Worm (Caenorhabditis elegans) whole organism, dauer: ENCODE data around the gene Y57G11B.2.
"Not testable (repeated sequence)": the region's sequence is repeated elsewhere in the genome, so short reads cannot be mapped to it uniquely, and the experiment has no call there.

ENCODE experiments used
- unc-62 ChIP-seq: sonication (generic microtip); optimal IDR thresholded peaks from 2 replicates; lab custom pipeline; 2017; ENCODE audit warnings: missing biosample characterization, missing genetic modification reagents, missing genetic modification characterization

Gene Y57G11B.2

DNA sequence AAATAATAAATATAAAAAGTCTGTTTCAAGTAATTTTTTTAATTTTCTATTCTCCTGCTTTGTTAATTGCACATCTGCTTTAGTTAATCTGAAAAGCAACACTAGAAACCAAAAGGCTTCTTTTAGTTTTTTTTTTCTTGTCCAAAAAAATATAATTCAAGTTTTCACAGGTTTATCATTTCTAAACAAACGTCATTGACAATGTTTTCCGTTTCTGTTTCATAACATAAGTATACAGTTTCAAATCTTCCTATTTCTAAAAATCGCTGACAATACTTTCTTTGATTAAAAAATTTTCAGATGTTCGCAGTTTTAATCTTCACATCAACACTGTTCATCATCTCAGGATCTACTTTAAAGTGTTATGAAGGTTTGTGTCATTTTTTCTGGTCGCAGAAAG, at the start of gene Y57G11B.2:
TSS of gene Y57G11B.2 (plus strand) at position 301 of the 400 bp plus-strand sequence.
- no peak for TF ChIP-seq unc-62 (GFP tag; lab: Kevin White, UChicago)

DNA sequence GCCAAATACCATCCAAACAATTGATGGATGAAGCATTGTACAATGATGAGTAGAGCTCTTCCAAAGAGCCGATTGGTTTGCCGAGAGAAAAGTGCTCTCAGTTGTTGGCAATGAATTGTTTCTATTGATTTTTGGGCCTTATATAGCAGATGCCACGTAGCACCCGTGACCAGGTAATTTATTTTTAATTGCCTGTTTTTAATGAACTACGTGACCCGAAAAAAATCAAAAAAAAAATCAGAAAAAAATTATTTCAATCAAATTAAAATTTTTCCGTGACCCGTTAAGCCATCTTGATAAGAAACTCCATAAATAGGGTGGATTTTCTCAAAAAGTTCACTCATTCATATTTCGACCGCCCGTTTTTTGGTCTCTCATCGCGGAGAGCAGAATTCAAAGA, 45.7 kb upstream of the Y57G11B.2 start, which contains the start of the genes Y57G11A.2 and T27E7.1:
TSS of gene Y57G11A.2 (minus strand) at position 101 of the 400 bp plus-strand sequence.
TSS of gene T27E7.1 (plus strand) at position 337 of the 400 bp plus-strand sequence.
- no peak for TF ChIP-seq unc-62 (GFP tag; lab: Kevin White, UChicago)

DNA sequence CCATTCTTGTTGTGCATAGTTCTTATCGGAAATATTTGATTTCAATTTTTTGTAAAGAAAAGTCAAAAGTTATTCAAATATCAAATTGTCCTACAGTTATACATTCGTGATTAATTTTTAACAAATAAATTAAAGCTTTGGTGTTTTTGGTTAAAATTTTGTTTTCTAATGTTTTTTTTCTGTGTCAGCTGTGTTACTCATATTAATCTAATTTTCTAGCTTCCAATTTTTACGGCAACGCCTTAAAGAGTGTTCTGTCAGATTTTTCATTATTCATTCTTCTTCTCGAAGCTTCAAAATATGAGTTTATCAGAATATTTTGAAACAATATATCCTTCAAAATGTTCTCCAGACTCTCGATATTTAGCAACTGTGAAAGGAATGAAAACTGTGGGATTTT, 41.6 kb upstream of the Y57G11B.2 start, which contains the start of gene srh-63:
TSS of gene srh-63 (plus strand) at position 301 of the 400 bp plus-strand sequence.
- no peak for TF ChIP-seq unc-62 (GFP tag; lab: Kevin White, UChicago)

DNA sequence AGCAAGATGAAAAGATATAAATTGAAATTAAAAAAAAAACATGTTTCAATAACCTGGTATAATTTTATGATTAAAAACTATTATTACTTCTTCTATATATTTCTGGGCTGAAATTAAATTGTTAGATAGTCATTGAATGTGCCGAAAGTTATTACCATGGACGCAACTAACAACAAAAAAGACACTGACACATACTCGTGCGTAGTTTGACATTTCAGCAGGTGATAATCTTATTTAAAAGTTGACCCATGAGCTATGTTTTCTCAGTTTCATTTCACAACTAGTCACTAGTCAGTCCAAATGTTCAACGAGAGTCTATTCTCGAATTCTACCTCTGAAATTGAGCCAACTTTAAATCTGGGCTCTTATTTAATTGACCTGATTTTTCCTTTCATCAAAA, 36.4 kb upstream of the Y57G11B.2 start, which contains the start of gene T27E7.3:
TSS of gene T27E7.3 (plus strand) at position 301 of the 400 bp plus-strand sequence.
- no peak for TF ChIP-seq unc-62 (GFP tag; lab: Kevin White, UChicago)

DNA sequence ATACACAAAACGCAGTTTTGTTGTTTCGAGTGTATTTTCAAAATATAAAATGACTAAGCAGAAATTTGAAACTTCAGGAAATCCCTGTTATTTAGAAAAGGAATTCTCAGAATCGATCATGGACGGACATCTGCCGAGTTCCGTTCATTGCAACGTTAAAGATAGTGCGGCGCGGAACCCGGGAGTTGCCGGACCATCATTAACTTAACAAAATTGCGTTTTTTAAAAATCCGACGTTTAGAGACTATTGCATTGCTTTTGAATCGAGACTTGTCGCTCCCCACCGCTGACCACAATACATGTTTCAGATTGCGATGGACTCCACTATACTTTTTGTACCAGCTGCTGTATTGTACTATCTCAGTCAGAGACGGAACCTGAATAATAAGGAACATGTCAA, 35.1 kb upstream of the Y57G11B.2 start:
- no peak for TF ChIP-seq unc-62 (GFP tag; lab: Kevin White, UChicago)

DNA sequence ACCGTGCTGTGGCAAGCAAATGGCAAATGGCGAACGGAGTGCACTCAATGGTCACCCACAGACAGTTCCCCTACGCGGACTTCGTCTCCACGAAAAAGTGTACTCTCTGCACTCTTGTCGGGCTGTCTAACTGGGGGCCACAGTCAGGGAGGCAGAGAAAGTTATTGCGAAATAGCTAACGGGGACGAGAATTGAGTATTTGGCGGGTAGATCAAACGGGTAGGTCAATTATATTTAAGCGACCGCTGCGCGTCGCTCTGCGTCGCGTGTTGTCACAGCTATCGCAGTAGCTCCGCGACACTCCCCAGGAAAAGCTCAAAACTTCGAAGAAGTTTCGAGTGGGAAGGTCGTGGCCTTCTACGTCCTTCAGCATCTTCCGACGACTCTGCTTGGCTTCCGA, 32.8 kb upstream of the Y57G11B.2 start:
- TF ChIP-seq unc-62 (GFP tag; lab: Kevin White, UChicago) = no peak

DNA sequence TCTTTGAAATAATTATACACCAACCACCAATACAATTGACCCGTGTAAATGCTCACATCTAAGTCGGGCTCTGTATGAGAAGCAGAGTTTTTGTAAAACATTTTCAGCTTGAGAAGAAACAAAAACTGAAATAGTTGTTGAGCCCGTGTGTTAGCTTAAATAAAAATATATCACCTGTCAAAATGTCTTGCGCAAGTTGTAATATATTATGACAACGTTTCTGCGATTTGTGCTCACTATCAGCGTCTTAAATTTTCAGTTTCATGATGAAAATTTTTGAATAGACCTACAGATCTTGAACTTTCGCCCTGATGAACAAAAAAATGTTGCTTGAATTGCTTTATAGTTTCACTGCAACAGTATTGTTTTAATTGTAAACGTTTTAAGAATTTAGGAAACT, 30.2 kb upstream of the Y57G11B.2 start, which contains the start of gene T27E7.4:
TSS of gene T27E7.4 (minus strand) at position 101 of the 400 bp plus-strand sequence.
- no peak for TF ChIP-seq unc-62 (GFP tag; lab: Kevin White, UChicago)

DNA sequence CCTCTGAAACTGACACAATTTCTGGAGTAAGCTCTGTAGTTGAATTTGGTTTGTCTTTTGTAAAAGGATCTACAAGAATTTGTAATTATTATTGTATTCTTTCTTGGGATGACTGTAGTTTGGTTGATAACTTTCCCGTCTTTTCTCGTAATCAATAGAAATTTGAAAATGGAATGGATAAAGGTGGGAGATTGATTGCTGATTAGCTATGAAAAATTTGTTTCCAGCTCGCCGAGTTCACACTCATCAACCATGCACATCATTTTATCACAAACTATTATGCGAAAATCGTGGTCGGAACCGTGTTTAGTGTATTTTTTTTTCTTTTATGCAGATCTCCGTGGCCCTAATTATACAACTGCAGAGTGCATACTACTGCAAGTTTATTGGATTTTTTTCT, 28.3 kb upstream of the Y57G11B.2 start, which contains the start of gene T27E7.5:
TSS of gene T27E7.5 (plus strand) at position 253 of the 400 bp plus-strand sequence.
- TF ChIP-seq unc-62 (GFP tag; lab: Kevin White, UChicago) = no peak

DNA sequence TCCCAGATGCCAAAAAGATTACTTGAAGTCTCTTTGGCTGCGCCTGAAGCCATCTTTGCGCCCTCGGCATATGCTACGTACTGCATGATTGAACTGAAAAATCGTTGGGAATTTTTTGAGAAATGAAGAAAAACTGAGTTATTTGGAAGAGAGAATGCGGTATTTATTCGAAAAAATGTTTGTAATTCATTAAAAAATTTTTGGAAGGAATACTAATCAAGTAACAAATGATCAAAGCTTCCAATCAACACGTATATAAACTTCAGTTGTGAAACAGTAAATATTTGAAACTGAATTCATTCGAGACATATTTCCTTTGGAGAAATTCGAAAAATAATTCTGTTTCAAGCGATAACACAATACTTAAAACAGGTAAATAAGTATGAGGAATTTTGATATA, 22.6 kb upstream of the Y57G11B.2 start, which contains the start of gene pals-29:
TSS of gene pals-29 (minus strand) at position 101 of the 400 bp plus-strand sequence.
- TF ChIP-seq unc-62 (GFP tag; lab: Kevin White, UChicago) = no peak

DNA sequence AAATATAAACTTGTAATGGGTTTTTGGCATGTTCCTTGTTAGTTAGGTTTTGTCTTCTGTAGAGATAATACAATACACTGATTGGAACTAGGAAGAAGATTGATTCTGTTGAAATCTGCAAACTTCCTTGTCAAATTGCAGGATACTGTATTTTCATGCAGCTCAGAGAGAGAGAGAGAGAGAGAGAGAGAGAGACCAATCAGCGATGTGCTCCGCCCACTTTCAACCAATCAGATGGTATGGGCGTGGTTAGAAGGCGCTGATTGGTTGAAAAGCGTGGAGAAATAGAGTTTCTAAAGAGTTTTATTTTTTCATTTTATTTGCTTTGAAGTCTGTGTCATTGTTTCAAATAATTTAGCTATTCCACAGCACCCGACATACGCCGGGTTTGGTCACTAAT, 17.9 kb upstream of the Y57G11B.2 start:
- no peak for TF ChIP-seq unc-62 (GFP tag; lab: Kevin White, UChicago)

DNA sequence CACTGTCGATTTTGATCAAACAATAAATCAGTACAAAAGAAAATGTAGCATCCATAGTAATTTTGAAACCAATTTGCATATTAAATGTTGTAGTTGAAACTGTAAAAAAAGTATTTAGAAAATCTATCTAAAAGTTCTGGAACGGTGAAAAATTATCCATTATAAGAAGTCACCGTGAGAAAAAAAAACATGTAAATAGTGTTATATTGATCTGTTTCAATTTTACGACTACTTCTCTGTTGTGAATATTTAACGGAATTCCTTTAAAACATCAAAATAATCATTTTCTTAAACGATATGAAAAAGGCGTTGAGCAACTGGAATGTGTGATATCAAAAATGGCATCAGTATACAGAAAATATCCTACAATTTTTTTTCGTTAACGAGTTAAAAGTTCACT, 15.9 kb upstream of the Y57G11B.2 start, which contains the start of gene T27E7.9:
TSS of gene T27E7.9 (minus strand) at position 101 of the 400 bp plus-strand sequence.
- TF ChIP-seq unc-62 (GFP tag; lab: Kevin White, UChicago) = no peak

DNA sequence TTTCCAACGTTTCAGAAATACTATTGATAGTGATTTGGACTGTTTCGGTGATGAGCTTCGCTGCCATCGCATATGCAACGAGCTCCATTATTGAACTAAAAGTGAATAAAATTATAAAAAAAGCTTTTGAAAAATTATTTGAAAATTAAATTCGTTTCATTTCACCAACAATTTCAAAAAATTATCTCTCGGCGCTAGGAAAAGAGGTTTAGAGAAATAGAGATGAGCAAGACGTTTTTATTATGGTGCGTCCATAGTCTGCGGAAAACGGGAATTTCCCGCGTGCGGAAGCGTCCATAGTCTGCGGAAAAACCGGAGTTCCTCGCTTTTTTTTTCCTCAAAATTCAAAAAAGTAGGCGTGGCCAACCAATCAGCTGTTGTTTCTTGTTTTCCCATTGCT, 13.3 kb upstream of the Y57G11B.2 start, which contains the start of gene pals-30:
TSS of gene pals-30 (minus strand) at position 101 of the 400 bp plus-strand sequence.
- TF ChIP-seq unc-62 (GFP tag; lab: Kevin White, UChicago) = not testable (repeated sequence)

DNA sequence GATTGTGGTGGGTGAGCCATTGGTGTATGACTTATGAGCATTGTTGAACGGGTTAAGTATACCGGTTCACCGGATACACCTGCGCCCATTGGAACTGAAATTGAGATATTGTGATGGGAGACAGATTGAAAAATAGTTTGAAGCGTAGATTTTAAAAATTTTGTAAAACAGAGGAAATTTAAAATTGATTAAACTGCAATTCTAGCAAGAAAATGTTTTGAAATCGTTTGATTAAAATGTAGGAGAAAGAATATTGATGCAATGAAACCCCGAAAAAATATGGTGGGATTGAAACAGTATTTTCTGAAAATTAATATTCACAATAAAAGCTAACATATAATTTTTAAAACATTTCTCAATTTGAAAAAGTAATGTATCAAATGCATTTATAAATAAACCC, 10.4 kb upstream of the Y57G11B.2 start, which contains the start of gene Y57G11B.6:
TSS of gene Y57G11B.6 (minus strand) at position 101 of the 400 bp plus-strand sequence.
- TF ChIP-seq unc-62 (GFP tag; lab: Kevin White, UChicago) = no peak

DNA sequence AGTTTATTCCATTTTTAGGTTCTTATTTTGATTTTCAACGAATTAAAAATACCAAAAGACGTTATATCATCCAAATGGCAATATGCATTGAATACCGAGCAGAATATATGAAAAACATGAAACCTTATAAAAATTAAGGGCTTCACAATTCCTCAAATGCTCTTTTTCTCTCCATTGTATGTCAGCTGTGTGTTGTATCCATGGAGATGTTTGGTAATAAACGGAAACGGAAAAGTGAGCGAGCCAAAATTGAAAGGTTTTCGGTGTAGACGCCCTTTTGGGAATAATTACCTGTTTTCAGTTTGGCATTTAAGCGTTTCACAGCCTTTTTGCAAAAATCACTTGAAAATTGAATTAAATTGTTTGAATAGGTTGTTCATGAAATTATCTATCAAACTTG, 7.5 kb upstream of the Y57G11B.2 start:
- no peak for TF ChIP-seq unc-62 (GFP tag; lab: Kevin White, UChicago)

DNA sequence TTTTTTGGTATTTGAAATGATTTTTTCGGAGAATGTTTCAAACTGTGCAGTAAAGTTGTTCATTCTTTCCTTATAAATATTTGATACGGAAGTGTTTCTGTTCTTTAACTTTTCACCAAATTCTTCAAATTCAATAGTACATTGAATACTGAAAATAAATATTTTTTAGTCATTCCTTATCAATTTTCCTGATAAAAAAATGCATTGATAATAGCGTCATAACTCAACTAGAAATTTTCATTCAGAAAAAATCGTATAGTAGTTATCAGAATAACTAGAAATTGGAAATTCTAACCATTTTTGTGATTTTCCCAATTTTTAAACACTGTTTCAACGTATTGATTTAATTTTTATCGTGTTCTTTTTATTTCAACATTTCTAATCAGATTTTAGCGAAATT, 5.9 kb upstream of the Y57G11B.2 start:
- TF ChIP-seq unc-62 (GFP tag; lab: Kevin White, UChicago) = no peak

DNA sequence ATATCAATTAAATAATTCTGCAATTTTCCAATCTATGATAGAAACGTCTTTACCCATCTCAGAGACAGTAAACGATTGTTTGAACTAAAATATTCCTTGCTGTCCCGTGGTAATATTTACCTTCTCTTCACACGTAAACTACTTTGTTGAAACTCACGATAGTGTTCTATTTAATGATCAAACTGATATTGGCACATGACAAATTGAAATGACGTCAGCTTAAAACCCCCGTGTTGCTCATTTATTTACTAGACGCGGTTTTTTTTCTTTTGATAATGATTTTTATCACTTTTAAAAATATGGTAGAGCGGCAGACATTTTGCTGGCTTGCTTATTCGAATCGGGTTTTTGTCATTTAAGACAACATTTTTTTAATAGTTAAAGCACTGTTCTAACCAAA, 3.5 kb upstream of the Y57G11B.2 start:
- TF ChIP-seq unc-62 (GFP tag; lab: Kevin White, UChicago) = no peak
